Fruit fly (Drosophila melanogaster) ovary, adult (tissue): Measurements from ENCODE around the gene CG32212.

Experiments used
- CG17801 ChIP-seq: fragments of 200-800 bp; optimal IDR thresholded peaks from 2 replicates; lab custom pipeline; 2019; ENCODE audit warnings: missing biosample characterization, mild to moderate bottlenecking, missing genetic modification characterization, moderate library complexity; ENCODE audit not compliant: partially characterized antibody

CG32212 gene

DNA sequence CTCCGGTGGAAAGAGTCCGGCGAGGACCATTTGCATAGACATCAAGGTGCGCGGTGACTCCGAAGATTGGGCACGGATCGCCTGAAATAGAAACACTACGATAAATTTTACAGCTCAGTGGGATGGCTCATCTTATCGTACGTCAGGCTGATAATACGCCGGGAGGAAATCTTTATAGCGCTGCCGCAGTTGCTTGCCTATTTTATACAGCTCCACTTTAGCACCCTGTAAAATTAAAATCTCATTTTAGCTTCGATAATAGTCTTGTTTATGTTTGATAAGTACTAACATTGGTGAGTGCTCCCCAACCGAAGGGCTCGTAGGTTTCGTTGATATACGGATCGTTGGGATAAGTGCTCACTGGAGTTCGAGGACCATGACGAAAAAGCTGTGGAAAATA is 12.0 kb downstream of the CG32212 start:
- TF ChIP-seq CG17801 (GFP tag; lab: Kevin White, UChicago): no peak

DNA sequence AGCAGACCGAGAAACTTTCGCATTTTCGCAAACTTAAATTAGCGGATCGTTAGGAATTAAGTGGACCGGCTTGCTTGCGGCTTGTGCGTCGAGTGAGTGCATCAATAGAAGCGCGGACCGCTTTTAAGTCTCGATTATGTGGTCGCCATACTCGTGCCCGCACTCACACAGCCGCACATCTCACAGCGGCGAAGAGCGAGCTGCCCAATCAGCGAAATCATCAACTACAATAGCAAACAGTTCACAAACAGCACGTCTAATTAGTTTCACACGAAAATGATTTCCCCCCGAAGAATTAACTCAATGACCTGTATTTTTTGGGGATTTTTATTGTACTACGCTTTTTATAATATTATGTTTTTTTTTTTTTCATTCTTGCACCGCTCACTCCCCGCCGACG is 13.3 kb downstream of the CG32212 start, which contains the start of gene CG9451:
Gene CG9451 (minus strand): TSS at position 101 of the 400 bp plus-strand sequence.
- TF ChIP-seq CG17801 (GFP tag; lab: Kevin White, UChicago): no peak

DNA sequence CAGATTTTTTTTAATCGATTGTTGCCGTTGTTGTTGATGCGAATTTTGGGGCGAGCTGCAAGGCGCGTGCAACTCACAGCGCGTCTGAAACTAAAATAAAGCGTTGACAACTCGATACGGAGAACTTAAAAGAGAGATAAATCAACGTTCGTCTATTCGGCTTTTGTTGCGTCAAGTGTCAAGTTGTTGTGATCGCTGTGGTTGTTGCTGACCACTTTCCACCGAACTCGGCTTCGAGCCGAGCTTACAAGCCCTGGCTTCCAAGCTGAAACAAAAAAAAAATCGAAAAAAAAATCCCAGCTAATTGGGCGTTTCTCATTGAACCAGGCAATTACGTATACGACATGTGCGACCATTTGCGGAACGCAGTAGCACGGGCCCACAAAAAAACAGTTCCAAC is 16.4 kb downstream of the CG32212 start, which contains the start of gene CG9452:
Gene CG9452 (minus strand): TSS at position 101 of the 400 bp plus-strand sequence.
- no peak for TF ChIP-seq CG17801 (GFP tag; lab: Kevin White, UChicago)

DNA sequence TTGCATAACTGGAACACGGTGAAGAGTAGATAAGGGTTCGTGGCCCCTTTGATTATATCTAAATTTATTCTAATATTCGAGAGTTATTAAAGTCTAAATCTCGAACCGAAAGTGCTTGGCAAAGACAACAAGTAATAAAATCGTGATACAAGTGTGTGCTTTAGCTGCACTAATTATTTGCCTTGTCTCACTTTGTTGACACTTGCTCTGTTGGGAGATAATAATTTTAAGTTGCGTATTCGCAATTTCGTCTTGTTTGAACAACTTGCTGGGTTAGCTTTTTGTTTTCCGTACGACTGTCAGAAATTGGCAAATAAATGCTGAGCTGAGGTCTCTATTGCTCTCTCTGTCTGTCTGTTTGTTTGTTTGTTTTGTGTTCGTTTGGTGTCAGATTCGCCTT is 17.4 kb downstream of the CG32212 start:
- no peak for TF ChIP-seq CG17801 (GFP tag; lab: Kevin White, UChicago)

DNA sequence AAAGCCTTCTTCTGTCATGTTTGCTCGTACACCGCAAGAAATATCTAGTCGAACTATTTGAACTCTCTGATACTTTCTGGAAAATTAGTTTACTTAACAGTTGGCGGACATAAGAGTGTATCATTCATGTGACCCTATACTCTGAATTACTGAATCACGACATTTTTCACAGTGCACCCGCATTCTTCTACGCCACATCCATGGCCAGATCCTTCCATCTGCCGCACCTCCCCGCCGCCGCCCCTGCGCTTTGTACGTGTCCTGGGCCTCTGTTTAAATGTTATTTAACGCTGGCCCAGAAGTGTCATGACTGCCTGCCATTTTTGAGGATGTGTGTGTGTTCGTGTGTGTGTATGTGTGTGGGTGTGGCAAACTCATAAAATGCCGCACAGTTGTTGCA is 25.3 kb downstream of the CG32212 start:
- no peak for TF ChIP-seq CG17801 (GFP tag; lab: Kevin White, UChicago)

DNA sequence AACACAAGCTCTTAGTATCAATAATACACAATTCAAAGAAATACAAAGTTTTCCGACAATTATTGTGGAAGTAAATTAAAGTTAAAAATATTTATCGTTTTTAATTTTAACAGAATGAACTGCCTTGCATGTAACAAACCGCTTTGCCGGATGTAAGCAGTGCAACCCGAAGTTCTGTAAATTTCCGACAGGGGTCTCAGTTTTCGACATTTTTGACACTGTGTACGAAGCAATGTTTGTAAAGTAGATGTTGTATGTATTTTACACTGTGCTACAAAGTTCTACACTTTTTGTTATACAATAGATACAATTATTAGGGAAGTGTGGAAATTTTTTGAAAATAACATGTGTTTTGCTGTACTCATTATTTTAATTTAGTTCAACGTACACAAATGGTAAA is 29.2 kb downstream of the CG32212 start:
- TF ChIP-seq CG17801 (GFP tag; lab: Kevin White, UChicago): no peak

DNA sequence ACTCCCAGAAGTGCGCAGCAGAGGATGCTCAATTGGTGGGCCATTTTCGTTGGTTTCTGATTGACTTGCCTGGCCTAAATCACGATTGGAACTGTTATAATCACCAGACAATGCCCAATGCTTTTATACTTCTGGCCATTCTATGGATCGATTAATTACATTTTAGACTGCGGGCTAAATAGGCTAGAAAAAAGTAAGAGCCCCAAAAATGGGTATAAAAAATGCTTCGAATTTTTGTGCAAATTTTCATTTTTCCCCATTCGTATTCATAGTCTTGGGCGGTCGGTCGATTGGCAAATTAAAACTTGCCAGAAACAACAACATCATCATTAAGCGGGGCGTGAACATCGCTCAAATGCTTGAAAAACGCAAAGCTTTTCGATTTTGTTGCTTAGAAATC is 30.9 kb downstream of the CG32212 start, which contains the start of gene Cpr76Ba:
Gene Cpr76Ba (minus strand): TSS at position 101 of the 400 bp plus-strand sequence.
- no peak for TF ChIP-seq CG17801 (GFP tag; lab: Kevin White, UChicago)

DNA sequence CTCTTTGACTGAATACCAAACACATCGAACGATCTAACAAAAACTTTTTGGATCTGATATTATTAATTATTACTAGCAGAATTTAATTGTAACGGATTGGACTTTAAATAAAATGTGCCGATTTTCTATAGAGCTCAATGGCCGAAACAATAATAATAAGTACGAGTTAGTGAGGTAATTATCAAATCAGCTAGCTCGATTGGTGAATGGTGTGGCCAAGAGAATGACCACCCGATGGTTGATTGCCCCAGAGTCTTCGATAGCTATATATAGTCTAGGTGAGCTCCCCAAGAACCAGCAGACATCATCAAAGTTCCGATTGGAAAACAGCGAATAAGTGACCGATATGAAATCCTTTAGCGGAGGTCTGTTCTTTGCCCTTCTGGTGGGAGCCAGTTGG is 32.0 kb downstream of the CG32212 start, which contains the start of gene Cpr76Bb:
Gene Cpr76Bb (plus strand): TSS at position 301 of the 400 bp plus-strand sequence.
- TF ChIP-seq CG17801 (GFP tag; lab: Kevin White, UChicago): no peak

DNA sequence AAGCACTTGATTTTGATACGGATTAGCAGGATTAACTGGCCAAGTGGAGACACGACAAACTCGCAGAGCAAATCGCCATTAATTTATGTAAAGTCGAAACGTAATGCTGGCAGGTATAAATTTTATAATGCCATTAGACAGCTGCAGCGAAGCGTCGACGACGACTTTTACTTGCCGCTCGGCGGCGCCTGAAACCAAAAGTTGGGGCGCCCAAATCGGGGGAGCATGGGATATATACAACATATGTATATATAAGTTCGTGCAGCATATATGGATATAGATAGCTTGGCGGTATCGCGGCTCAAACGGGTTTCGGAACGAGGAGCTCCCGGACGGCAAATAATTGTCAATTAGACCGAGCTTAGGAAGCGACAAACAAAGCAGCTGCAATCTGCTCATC is 33.3 kb downstream of the CG32212 start, which contains the start of gene Cpr76Bc:
Gene Cpr76Bc (plus strand): TSS at position 301 of the 400 bp plus-strand sequence.
- no peak for TF ChIP-seq CG17801 (GFP tag; lab: Kevin White, UChicago)

DNA sequence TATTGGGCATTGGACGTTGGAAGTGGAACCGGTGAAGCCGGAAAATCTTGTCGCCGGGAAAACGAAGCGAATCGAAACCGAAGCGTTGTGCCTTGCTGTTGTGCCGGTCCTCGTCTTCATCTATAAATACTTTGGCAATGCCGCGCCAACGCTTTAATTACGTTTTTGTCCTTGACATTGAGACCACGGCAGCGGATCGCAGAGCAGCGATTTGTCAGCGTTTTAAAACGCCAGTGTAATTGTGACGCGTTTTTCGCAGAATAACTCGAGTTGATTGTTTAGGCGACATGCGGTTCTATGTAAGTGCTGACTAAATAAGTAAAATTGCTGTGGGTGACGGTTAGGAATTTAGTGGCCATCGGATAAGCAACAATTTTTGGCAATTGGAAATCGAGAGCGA is 33.7 kb downstream of the CG32212 start:
- TF ChIP-seq CG17801 (GFP tag; lab: Kevin White, UChicago): no peak

DNA sequence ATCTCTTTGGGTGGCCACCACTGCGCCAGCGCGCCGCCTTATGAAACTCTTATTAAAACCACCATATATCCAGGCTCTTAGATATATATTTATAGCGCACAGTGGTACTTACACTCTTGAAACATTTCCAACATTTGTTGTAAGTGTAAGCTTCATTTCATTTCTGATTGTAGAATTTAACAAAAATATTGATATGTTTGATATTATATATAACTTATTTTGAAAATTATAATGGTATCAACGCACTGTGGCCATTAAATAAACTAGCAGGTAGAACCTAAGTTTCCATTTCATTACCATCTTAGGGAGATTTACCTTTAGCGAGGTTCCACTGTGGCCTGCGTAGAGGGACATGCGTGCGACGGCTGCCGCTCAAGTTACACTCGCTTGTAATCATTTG is 37.3 kb downstream of the CG32212 start:
- no peak for TF ChIP-seq CG17801 (GFP tag; lab: Kevin White, UChicago)

DNA sequence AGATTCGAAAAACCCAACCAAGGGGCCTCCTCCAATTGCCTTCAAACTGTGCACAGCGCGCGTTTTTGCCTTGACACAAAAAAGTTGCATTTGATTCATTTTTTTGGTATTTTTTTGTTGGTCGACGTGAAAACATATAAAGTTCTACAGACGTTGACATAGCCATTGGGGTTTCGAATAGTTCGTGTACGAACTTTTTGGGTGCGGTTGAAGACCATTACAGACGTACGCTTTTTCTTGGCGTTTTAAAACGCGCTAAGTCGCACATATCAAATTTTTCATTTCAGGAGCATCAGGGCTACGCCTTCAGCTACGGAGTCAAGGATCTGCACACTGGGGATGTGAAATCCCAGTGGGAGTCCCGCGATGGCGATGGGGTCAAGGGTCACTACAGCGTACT is 38.4 kb downstream of the CG32212 start:
- no peak for TF ChIP-seq CG17801 (GFP tag; lab: Kevin White, UChicago)

DNA sequence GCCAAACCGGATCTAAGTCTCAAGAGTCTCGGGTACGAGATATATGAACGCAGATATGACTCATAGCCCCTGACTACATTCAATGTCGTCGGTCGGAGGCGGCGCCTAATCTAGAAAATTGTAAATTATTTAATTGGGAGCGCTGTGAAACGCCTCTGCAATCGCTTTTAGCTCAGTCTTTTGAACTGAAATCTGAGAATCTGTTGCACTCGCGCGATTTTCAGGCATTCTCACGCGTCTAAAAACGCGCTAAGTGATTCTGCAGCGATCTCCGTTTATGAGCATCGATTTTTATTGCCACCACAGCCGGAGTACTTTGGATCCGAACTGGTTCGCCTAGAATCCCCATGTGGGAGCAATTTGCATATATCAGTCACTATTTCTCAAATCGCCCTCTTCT is 41.2 kb downstream of the CG32212 start:
- no peak for TF ChIP-seq CG17801 (GFP tag; lab: Kevin White, UChicago)

DNA sequence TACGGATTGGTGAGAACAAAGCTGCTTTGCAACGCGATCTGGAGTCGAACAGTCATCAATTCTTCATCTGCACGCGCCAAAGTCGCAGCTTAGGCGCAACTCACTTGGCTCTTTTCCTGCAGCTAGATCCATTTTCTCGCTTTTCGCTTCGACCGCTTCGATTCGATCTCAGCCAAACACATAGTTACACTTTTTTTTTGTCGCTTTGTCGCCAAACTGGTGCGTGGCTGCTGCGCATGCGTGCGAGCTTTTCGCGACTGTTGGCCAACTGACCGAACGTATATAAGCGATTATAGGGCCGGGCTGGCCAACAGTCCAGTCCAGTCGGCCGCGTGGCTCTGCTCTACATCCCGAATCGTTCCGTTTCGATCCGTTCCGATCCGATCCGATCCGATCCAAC is 45.1 kb downstream of the CG32212 start, which contains the start of gene Cpr76Bd:
Gene Cpr76Bd (plus strand): TSS at position 301 of the 400 bp plus-strand sequence.
- no peak for TF ChIP-seq CG17801 (GFP tag; lab: Kevin White, UChicago)
